Fruit fly (Drosophila melanogaster) whole organism, embryonic: ENCODE measurements around the gene CG34149.

Source experiments
- Ada2b ChIP-seq: fragments of 200-800 bp; sonication (Bioruptor generic); IDR thresholded peaks from 2 replicates; pipeline ENCODE4 v1.3.6; 2022; ENCODE audit warnings: missing biosample characterization, missing genetic modification characterization
- CG10654 ChIP-seq: fragments of 200-800 bp; sonication (Bioruptor generic); optimal IDR thresholded peaks from 2 replicates; lab custom pipeline; 2016; ENCODE audit warnings: missing biosample characterization, missing genetic modification characterization
- CG11696 ChIP-seq: fragments of 200-800 bp; sonication (Bioruptor generic); IDR thresholded peaks from 2 replicates; pipeline ENCODE4 v1.3.6; 2022; ENCODE audit warnings: missing biosample characterization, missing genetic modification characterization
- CG14667 ChIP-seq: fragments of 200-800 bp; sonication (Bioruptor generic); IDR thresholded peaks from 2 replicates; pipeline ENCODE4 v1.3.6; 2022; ENCODE audit warnings: missing biosample characterization, missing genetic modification characterization
- CG1602 ChIP-seq: fragments of 200-800 bp; sonication (Bioruptor generic); optimal IDR thresholded peaks from 3 replicates; lab custom pipeline; 2016; ENCODE audit warnings: missing biosample characterization, missing genetic modification characterization
- CG17359 ChIP-seq: fragments of 200-800 bp; sonication (Bioruptor generic); optimal IDR thresholded peaks from 3 replicates; lab custom pipeline; 2018; ENCODE audit warnings: missing biosample characterization, mild to moderate bottlenecking, missing genetic modification characterization, moderate library complexity
- CG1792 ChIP-seq: fragments of 200-800 bp; sonication (Bioruptor generic); optimal IDR thresholded peaks from 2 replicates; lab custom pipeline; 2016; ENCODE audit warnings: missing biosample characterization, missing genetic modification characterization
- CG34422 ChIP-seq: fragments of 200-800 bp; sonication (Bioruptor generic); IDR thresholded peaks from 3 replicates; pipeline ENCODE4 v1.3.6; 2022; ENCODE audit warnings: missing biosample characterization, missing genetic modification characterization
- CG4404 ChIP-seq: fragments of 200-800 bp; sonication (Bioruptor generic); IDR thresholded peaks from 2 replicates; pipeline ENCODE4 v1.3.6; 2022; ENCODE audit warnings: missing biosample characterization, missing genetic modification characterization
- CG4424 ChIP-seq: fragments of 200-800 bp; sonication (Bioruptor generic); optimal IDR thresholded peaks from 3 replicates; lab custom pipeline; 2016; ENCODE audit warnings: missing biosample characterization, missing genetic modification characterization
- CG5245 ChIP-seq: fragments of 200-800 bp; sonication (Bioruptor generic); optimal IDR thresholded peaks from 3 replicates; lab custom pipeline; 2016; ENCODE audit warnings: missing biosample characterization, missing genetic modification characterization
- CG6272 ChIP-seq: fragments of 200-800 bp; sonication (Bioruptor generic); IDR thresholded peaks from 2 replicates; pipeline ENCODE4 v1.3.6; 2022; ENCODE audit warnings: missing biosample characterization, missing genetic modification characterization
- CG6689 ChIP-seq: fragments of 200-800 bp; sonication (Bioruptor generic); IDR thresholded peaks from 2 replicates; pipeline ENCODE4 v1.3.6; 2022; ENCODE audit warnings: missing biosample characterization, missing genetic modification characterization
- CG6813 ChIP-seq: fragments of 200-800 bp; sonication (Bioruptor generic); optimal IDR thresholded peaks from 2 replicates; lab custom pipeline; 2017; ENCODE audit warnings: missing biosample characterization, missing genetic modification characterization, mild to moderate bottlenecking, moderate library complexity, missing genetic modification reagents
- CG7987 ChIP-seq: fragments of 200-800 bp; sonication (Bioruptor generic); optimal IDR thresholded peaks from 2 replicates; lab custom pipeline; 2018; ENCODE audit warnings: missing biosample characterization, mild to moderate bottlenecking, missing genetic modification characterization, moderate library complexity
- Doc2 ChIP-seq: fragments of 200-800 bp; sonication (Bioruptor generic); IDR thresholded peaks from 2 replicates; pipeline ENCODE4 v1.3.6; 2022; ENCODE audit warnings: missing biosample characterization, missing genetic modification characterization
- Drgx ChIP-seq: fragments of 200-800 bp; sonication (Bioruptor generic); IDR thresholded peaks from 2 replicates; pipeline ENCODE4 v1.3.6; 2022; ENCODE audit warnings: missing biosample characterization, missing genetic modification characterization
- E2f2 ChIP-seq: fragments of 200-800 bp; sonication (Bioruptor generic); IDR thresholded peaks from 2 replicates; pipeline ENCODE4 v1.3.6; 2022; ENCODE audit warnings: missing biosample characterization, missing genetic modification characterization
- ERR ChIP-seq: fragments of 200-800 bp; sonication (Bioruptor generic); optimal IDR thresholded peaks from 2 replicates; lab custom pipeline; 2016; ENCODE audit warnings: missing biosample characterization, missing genetic modification characterization
- Eip74EF ChIP-seq, 2 experiments: fragments of 200-800 bp in 1 of 2; fragments of >200 bp in 1 of 2; sonication (Bioruptor generic) in 1 of 2; optimal IDR thresholded peaks; 2 replicates each; lab custom pipeline; 2017 to 2019; ENCODE audit warnings: missing biosample characterization in 2 of 2, missing genetic modification characterization in 2 of 2, mild to moderate bottlenecking in 1 of 2, moderate library complexity in 1 of 2
- Fer1 ChIP-seq: fragments of 200-800 bp; sonication (Bioruptor generic); optimal IDR thresholded peaks from 2 replicates; lab custom pipeline; 2017; ENCODE audit warnings: missing biosample characterization, mild to moderate bottlenecking, missing genetic modification characterization
- Lpt ChIP-seq: fragments of >200 bp; optimal IDR thresholded peaks from 2 replicates; lab custom pipeline; 2018; ENCODE audit warnings: missing biosample characterization, missing genetic modification characterization
- Max ChIP-seq: fragments of 200-800 bp; sonication (Bioruptor generic); optimal IDR thresholded peaks from 2 replicates; lab custom pipeline; 2016; ENCODE audit warnings: missing biosample characterization, mild to moderate bottlenecking, missing genetic modification characterization
- Meics ChIP-seq: fragments of 200-800 bp; sonication (Bioruptor generic); optimal IDR thresholded peaks from 2 replicates; lab custom pipeline; 2017; ENCODE audit warnings: missing biosample characterization, mild to moderate bottlenecking, missing genetic modification characterization
- Poxn ChIP-seq: fragments of 200-800 bp; sonication (Bioruptor generic); IDR thresholded peaks from 2 replicates; pipeline ENCODE4 v1.3.6; 2022; ENCODE audit warnings: missing biosample characterization, missing genetic modification characterization
- Six4 ChIP-seq: fragments of 200-800 bp; sonication (Bioruptor generic); optimal IDR thresholded peaks from 2 replicates; lab custom pipeline; 2016; ENCODE audit warnings: missing biosample characterization, missing genetic modification characterization
- Sox102F ChIP-seq: fragments of 200-800 bp; sonication (Bioruptor generic); optimal IDR thresholded peaks from 2 replicates; lab custom pipeline; 2018; ENCODE audit warnings: missing biosample characterization, mild to moderate bottlenecking, missing genetic modification characterization, moderate library complexity
- Trl ChIP-seq, 3 experiments: fragments of >200 bp in 2 of 3; fragments of 200-800 bp in 1 of 3; sonication (Bioruptor generic) in 1 of 3; optimal IDR thresholded peaks; 2 replicates in 1 of 3; 3 replicates in 2 of 3; lab custom pipeline; 2016 to 2017; ENCODE audit warnings: missing biosample characterization in 1 of 3, missing genetic modification characterization in 1 of 3
- bbx ChIP-seq: fragments of 200-800 bp; sonication (Bioruptor generic); IDR thresholded peaks from 2 replicates; pipeline ENCODE4 v1.3.6; 2022; ENCODE audit warnings: missing biosample characterization, missing genetic modification characterization; ENCODE audit not compliant: partially characterized antibody
- bowl ChIP-seq: fragments of 200-800 bp; sonication (Bioruptor generic); IDR thresholded peaks from 2 replicates; pipeline ENCODE4 v1.3.6; 2022; ENCODE audit warnings: missing biosample characterization, missing genetic modification characterization
- br ChIP-seq: fragments of >200 bp; optimal IDR thresholded peaks from 2 replicates; lab custom pipeline; 2017
- chn ChIP-seq: fragments of 200-800 bp; sonication (Bioruptor generic); optimal IDR thresholded peaks from 2 replicates; lab custom pipeline; 2016; ENCODE audit warnings: missing biosample characterization, missing genetic modification characterization
- ci ChIP-seq: fragments of 200-800 bp; sonication (Bioruptor generic); IDR thresholded peaks from 3 replicates; pipeline ENCODE4 v1.3.6; 2022; ENCODE audit warnings: missing biosample characterization, missing genetic modification characterization
- disco-r ChIP-seq: fragments of 200-800 bp; sonication (Bioruptor generic); optimal IDR thresholded peaks from 2 replicates; lab custom pipeline; 2016; ENCODE audit warnings: missing biosample characterization, missing genetic modification characterization
- dpn ChIP-seq, 2 experiments: fragments of 200-800 bp; sonication (Bioruptor generic); optimal IDR thresholded peaks; 3 replicates each; lab custom pipeline; 2016; ENCODE audit warnings: missing biosample characterization in 2 of 2, missing genetic modification characterization in 2 of 2
- dysf ChIP-seq: fragments of 200-800 bp; sonication (Bioruptor generic); IDR thresholded peaks from 3 replicates; pipeline ENCODE4 v1.3.6; 2022; ENCODE audit warnings: missing biosample characterization, missing genetic modification characterization
- en ChIP-seq: fragments of 200-800 bp; sonication (Bioruptor generic); optimal IDR thresholded peaks from 2 replicates; lab custom pipeline; 2016; ENCODE audit warnings: missing biosample characterization, missing genetic modification characterization
- fu2 ChIP-seq: fragments of 200-800 bp; sonication (Bioruptor generic); optimal IDR thresholded peaks from 2 replicates; lab custom pipeline; 2016; ENCODE audit warnings: missing biosample characterization, missing genetic modification characterization
- gce ChIP-seq: fragments of 200-800 bp; sonication (Bioruptor generic); IDR thresholded peaks from 3 replicates; pipeline ENCODE4 v1.3.6; 2022; ENCODE audit warnings: missing biosample characterization, missing genetic modification characterization
- grau ChIP-seq: fragments of 200-800 bp; optimal IDR thresholded peaks from 3 replicates; lab custom pipeline; 2019; ENCODE audit warnings: missing biosample characterization, mild to moderate bottlenecking, missing genetic modification characterization, moderate library complexity
- gro ChIP-seq: fragments of 200-800 bp; sonication (Bioruptor generic); optimal IDR thresholded peaks from 2 replicates; lab custom pipeline; 2016; ENCODE audit warnings: missing biosample characterization, missing genetic modification characterization
- ind ChIP-seq: fragments of 200-800 bp; sonication (Bioruptor generic); optimal IDR thresholded peaks from 3 replicates; lab custom pipeline; 2016; ENCODE audit warnings: missing biosample characterization, missing genetic modification characterization
- klu ChIP-seq: fragments of 200-800 bp; sonication (Bioruptor generic); IDR thresholded peaks from 2 replicates; pipeline ENCODE4 v1.3.6; 2022; ENCODE audit warnings: missing biosample characterization, missing genetic modification characterization
- mam ChIP-seq: fragments of 200-800 bp; sonication (Bioruptor generic); optimal IDR thresholded peaks from 3 replicates; lab custom pipeline; 2016; ENCODE audit warnings: missing biosample characterization, missing genetic modification characterization
- pan ChIP-seq, 4 experiments: fragments of >200 bp in 3 of 4; fragments of 200-800 bp in 1 of 4; sonication (Bioruptor generic) in 1 of 4; optimal IDR thresholded peaks in 3 of 4; IDR thresholded peaks in 1 of 4; 2 replicates each; pipeline versions ENCODE4 v1.3.6 to Lab custom; 2017 to 2022; ENCODE audit warnings: missing biosample characterization in 2 of 4, missing genetic modification characterization in 2 of 4, mixed read lengths in 1 of 4
- pb ChIP-seq: fragments of 200-800 bp; sonication (Bioruptor generic); optimal IDR thresholded peaks from 3 replicates; lab custom pipeline; 2016; ENCODE audit warnings: missing biosample characterization, missing genetic modification characterization
- run ChIP-seq: fragments of 200-800 bp; sonication (Bioruptor generic); optimal IDR thresholded peaks from 3 replicates; lab custom pipeline; 2018; ENCODE audit warnings: missing biosample characterization, mild to moderate bottlenecking, missing genetic modification characterization
- sisA ChIP-seq: fragments of 200-800 bp; sonication (Bioruptor generic); IDR thresholded peaks from 2 replicates; pipeline ENCODE4 v1.3.6; 2022; ENCODE audit warnings: missing biosample characterization, missing genetic modification characterization
- slou ChIP-seq: fragments of 200-800 bp; sonication (Bioruptor generic); optimal IDR thresholded peaks from 3 replicates; lab custom pipeline; 2016; ENCODE audit warnings: missing biosample characterization, missing genetic modification characterization
- ttk ChIP-seq: fragments of 200-800 bp; sonication (Bioruptor generic); IDR thresholded peaks from 2 replicates; pipeline ENCODE4 v2.1.2; 2022; ENCODE audit warnings: missing biosample characterization, missing genetic modification characterization
- wdn ChIP-seq: fragments of 200-800 bp; sonication (Bioruptor generic); IDR thresholded peaks from 2 replicates; pipeline ENCODE4 v1.3.6; 2022; ENCODE audit warnings: missing biosample characterization, missing genetic modification characterization

Gene CG34149

DNA sequence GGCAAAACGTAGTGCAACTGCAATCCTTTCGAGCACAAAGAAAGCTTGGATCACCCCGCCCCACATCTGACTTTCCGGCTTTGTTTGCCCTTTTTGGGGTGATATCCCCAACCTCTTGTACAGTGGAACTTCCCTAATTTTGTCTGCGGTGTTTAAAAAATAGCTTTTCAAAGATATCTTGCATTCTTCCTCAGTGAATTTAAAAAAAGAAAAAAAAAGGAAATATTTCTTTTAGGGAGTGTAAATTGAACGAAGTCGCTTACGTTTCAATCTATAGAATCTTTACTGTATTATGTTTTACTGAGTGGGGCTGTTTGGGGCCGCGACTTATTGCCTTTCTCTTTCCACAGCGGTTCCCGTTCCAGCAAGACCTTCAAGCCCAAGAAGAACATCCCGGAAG lies 41.7 kb downstream of the CG34149 start (continued):
- TF ChIP-seq gce (peak; percentile 73; the same call in 2 of the 3 replicates), run (tag; lab: Kevin White, UChicago) (no peak), Sox102F (no peak), fu2 (peak; percentile 18), Ada2b (GFP tag; lab: Robert Waterston, UW) (peak; percentile 84), dysf (GFP tag; lab: Robert Waterston, UW) (peak; percentile 84), gro (peak; percentile 27), CG34422 (GFP tag; lab: Robert Waterston, UW) (peak; percentile 82), CG17359 (peak; percentile 65), CG6272 (0 out of 2 replicates have a peak, but pooled peaks have one; percentile 48), Lpt (GFP tag; lab: Kevin White, UChicago) (no peak), CG10654 (peak; percentile 3), ttk (GFP tag; lab: Robert Waterston, UW) (peak; percentile 71), CG6689 (GFP tag; lab: Robert Waterston, UW) (peak; percentile 71), Eip74EF (GFP tag; optimal IDR thresholded peaks at IDR 0.05; lab: Kevin White, UChicago) (peak in 1 of 2 experiments; percentile 40), pb (GFP tag; lab: Kevin White, UChicago) (peak; percentile 42), ind (GFP tag; lab: Kevin White, UChicago) (peak; percentile 62), dpn (GFP tag; optimal IDR thresholded peaks at IDR 0.05; lab: Kevin White, UChicago) (peak; percentile 65 to 81), disco-r (no peak), Max (no peak), Six4 (peak; percentile 4), CG4404 (peak; percentile 21; the same call in 1 of the 2 replicates), klu (GFP tag; lab: Robert Waterston, UW) (peak; percentile 66), ERR (GFP tag; lab: Kevin White, UChicago) (peak; percentile 48), bowl (GFP tag; lab: Robert Waterston, UW) (peak; percentile 72), pan (optimal IDR thresholded peaks at IDR 0.05; lab: Kevin White, UChicago) (no peak), pan (GFP tag; optimal IDR thresholded peaks at IDR 0.05 in 1 of 2, IDR thresholded peaks at IDR 0.05 in 1 of 2) (peak in 1 of 2 experiments; percentile 86), Fer1 (GFP tag; lab: Kevin White, UChicago) (peak; percentile 63), E2f2 (GFP tag; lab: Robert Waterston, UW) (peak; percentile 36), CG1602 (GFP tag; lab: Kevin White, UChicago) (peak; percentile 14), CG7987 (no peak), sisA (GFP tag; lab: Robert Waterston, UW) (peak; percentile 42; the same call in 1 of the 2 replicates), grau (tag; lab: Kevin White, UChicago) (peak; percentile 89), Drgx (peak; percentile 78), br (no peak), CG5245 (GFP tag; lab: Kevin White, UChicago) (peak; percentile 40), Trl (optimal IDR thresholded peaks at IDR 0.05; lab: Kevin White, UChicago) (no peak), Trl (GFP tag; optimal IDR thresholded peaks at IDR 0.05; lab: Kevin White, UChicago) (peak; percentile 29), Doc2 (no peak), CG4424 (GFP tag; lab: Kevin White, UChicago) (peak; percentile 41), bbx (GFP tag; lab: Robert Waterston, UW) (no peak), mam (peak; percentile 74), ci (peak; percentile 80), CG1792 (GFP tag; lab: Kevin White, UChicago) (peak; percentile 27), chn (GFP tag; lab: Kevin White, UChicago) (peak; percentile 39), en (no peak), CG11696 (GFP tag; lab: Robert Waterston, UW) (peak; percentile 43; the same call in 1 of the 2 replicates), CG6813 (GFP tag; lab: Kevin White, UChicago) (peak; percentile 48), Poxn (GFP tag; lab: Robert Waterston, UW) (0 out of 2 replicates have a peak, but pooled peaks have one; percentile 36), Meics (peak; percentile 62), CG14667 (GFP tag; lab: Robert Waterston, UW) (peak; percentile 63), slou (GFP tag; lab: Kevin White, UChicago) (peak; percentile 17), wdn (GFP tag; lab: Robert Waterston, UW) (peak; percentile 73; the same call in 1 of the 2 replicates)
